Worm (Caenorhabditis elegans) whole organism, dauer: ENCODE measurements around the gene krr-1.

ENCODE experiments used
- unc-62 ChIP-seq: sonication (generic microtip); optimal IDR thresholded peaks from 2 replicates; lab custom pipeline; 2017; ENCODE audit warnings: missing biosample characterization, missing genetic modification reagents, missing genetic modification characterization

The krr-1 gene

ce11 chrV:7266021-7266420, 35.0 kb downstream of the krr-1 start, which contains the start of gene C13A2.7:
Gene C13A2.7 (plus strand): TSS chrV:7266321.
- no peak for TF ChIP-seq unc-62

ce11 chrV:7269399-7269798, 38.4 kb downstream of the krr-1 start, which contains the start of gene C13A2.6:
Gene C13A2.6 (plus strand): TSS chrV:7269699.
- TF ChIP-seq unc-62: no peak

- TF ChIP-seq unc-62: no peak
These were observed 44.0 kb downstream of the krr-1 start, which contains the start of gene C13A2.10 for ce11 chrV:7274992-7275391. Gene C13A2.10 (minus strand): TSS chrV:7275092.

- no peak for TF ChIP-seq unc-62
These were observed 44.5 kb downstream of the krr-1 start, which contains the start of gene C13A2.5 for ce11 chrV:7275491-7275890. Gene C13A2.5 (plus strand): TSS chrV:7275791.

ce11 chrV:7279090-7279489, 48.1 kb downstream of the krr-1 start, which contains the start of gene C13A2.4:
Gene C13A2.4 (plus strand): TSS chrV:7279390.
- no peak for TF ChIP-seq unc-62

ce11 chrV:7282037-7282436, 51.0 kb downstream of the krr-1 start, which contains the start of gene C13A2.3:
Gene C13A2.3 (plus strand): TSS chrV:7282337.
- TF ChIP-seq unc-62: no peak
